Fruit fly (Drosophila melanogaster): ENCODE measurements around the gene CG32988.

Gene CG32988

dm6 chr2L:8860767-8861166, 3.9 kb upstream of the CG32988 start (continued):
- TF ChIP-seq Hmr (GFP tag; optimal IDR thresholded peaks at IDR 0.05), result peak; percentile 30
- TF ChIP-seq chinmo (GFP tag; IDR thresholded peaks at IDR 0.05; ENCODE audit: partially characterized antibody), result no peak
- no peak for TF ChIP-seq CG10543 (GFP tag; optimal IDR thresholded peaks at IDR 0.05)
- TF ChIP-seq CG11723 (GFP tag; optimal IDR thresholded peaks at IDR 0.05), result peak; percentile 10
- 0 out of 2 replicates have a peak, but pooled peaks have one; percentile 36 for TF ChIP-seq CG3847 (GFP tag; IDR thresholded peaks at IDR 0.05)
- no peak for TF ChIP-seq CG7786 (GFP tag; optimal IDR thresholded peaks at IDR 0.05)
- TF ChIP-seq gcm (GFP tag; optimal IDR thresholded peaks at IDR 0.05), result peak; percentile 69
- TF ChIP-seq lmd (GFP tag; IDR thresholded peaks at IDR 0.05), result peak; percentile 76

- TF ChIP-seq Deaf1 (tag; optimal IDR thresholded peaks at IDR 0.05) (no peak), CG34224 (GFP tag; IDR thresholded peaks at IDR 0.05; ENCODE audit: partially characterized antibody) (no peak), kni (GFP tag; optimal IDR thresholded peaks at IDR 0.05) (no peak), sisA (GFP tag; IDR thresholded peaks at IDR 0.05) (no peak), CG31224 (GFP tag; IDR thresholded peaks at IDR 0.05) (no peak), CG1647 (GFP tag; optimal IDR thresholded peaks at IDR 0.05) (no peak), BtbVII (GFP tag; optimal IDR thresholded peaks at IDR 0.05) (no peak), tx (GFP tag; optimal IDR thresholded peaks at IDR 0.05) (no peak), wek (GFP tag; optimal IDR thresholded peaks at IDR 0.05) (no peak), Antp (GFP tag; optimal IDR thresholded peaks at IDR 0.05) (no peak), CG2678 (tag; optimal IDR thresholded peaks at IDR 0.05) (no peak), CG18599 (GFP tag; optimal IDR thresholded peaks at IDR 0.05) (no peak), Dek (tag; optimal IDR thresholded peaks at IDR 0.05) (no peak), CG43689 (GFP tag; IDR thresholded peaks at IDR 0.05) (no peak)
These were observed 2.2 kb upstream of the CG32988 start, which contains the start of gene CG32986 for dm6 chr2L:8862476-8862875. Gene CG32986 (plus strand): TSS chr2L:8862776.

dm6 chr2L:8863511-8863910, 1.2 kb upstream of the CG32988 start, which contains the start of gene CG32987:
Gene CG32987 (plus strand): TSS chr2L:8863811.
- no peak for TF ChIP-seq dysf (GFP tag; IDR thresholded peaks at IDR 0.05)
- no peak for TF ChIP-seq nerfin-2 (GFP tag; IDR thresholded peaks at IDR 0.05; ENCODE audit: partially characterized antibody)
- no peak for TF ChIP-seq CG3995 (GFP tag; optimal IDR thresholded peaks at IDR 0.05)
- no peak for TF ChIP-seq gcm2 (GFP tag; optimal IDR thresholded peaks at IDR 0.05)
- TF ChIP-seq Hey (tag; optimal IDR thresholded peaks at IDR 0.05), result no peak
- no peak for TF ChIP-seq Rfx (GFP tag; IDR thresholded peaks at IDR 0.05)
- no peak for TF ChIP-seq NfI (GFP tag; optimal IDR thresholded peaks at IDR 0.05)
- TF ChIP-seq CG4360 (GFP tag; IDR thresholded peaks at IDR 0.05), result no peak

dm6 chr2L:8865550-8865949, 886 bp downstream of the CG32988 start, which contains the start of gene CG32983:
Gene CG32983 (plus strand): TSS chr2L:8865850.
- TF ChIP-seq CG12071 (GFP tag; optimal IDR thresholded peaks at IDR 0.05) (no peak), CG5953 (GFP tag; IDR thresholded peaks at IDR 0.05) (no peak), CG14710 (tag; optimal IDR thresholded peaks at IDR 0.05) (no peak), sug (tag; optimal IDR thresholded peaks at IDR 0.05) (no peak), CG2202 (tag; optimal IDR thresholded peaks at IDR 0.05) (no peak), cg (GFP tag; optimal IDR thresholded peaks at IDR 0.05) (no peak), da (GFP tag; optimal IDR thresholded peaks at IDR 0.05) (no peak), z (GFP tag; IDR thresholded peaks at IDR 0.05) (no peak), kni (GFP tag; optimal IDR thresholded peaks at IDR 0.05) (no peak), Bdp1 (GFP tag; optimal IDR thresholded peaks at IDR 0.05) (no peak), bowl (GFP tag; IDR thresholded peaks at IDR 0.05) (no peak), hth (optimal IDR thresholded peaks at IDR 0.05) (no peak), Ets65A (GFP tag) (no peak), Awh (GFP tag; IDR thresholded peaks at IDR 0.05) (no peak), CG43689 (GFP tag; IDR thresholded peaks at IDR 0.05) (no peak), gcm2 (GFP tag; optimal IDR thresholded peaks at IDR 0.05) (no peak), CG6689 (GFP tag; IDR thresholded peaks at IDR 0.05) (no peak)
